Worm (Caenorhabditis elegans) whole organism, L4 larva: ENCODE data around the gene egl-45.

Experiments used
- F10B5.3 ChIP-seq: sonication (generic microtip); optimal IDR thresholded peaks from 2 replicates; lab custom pipeline; 2016; ENCODE audit warnings: mild to moderate bottlenecking, missing genetic modification characterization, missing compliant biosample characterization
- F37D6.2 ChIP-seq: sonication (generic microtip); optimal IDR thresholded peaks from 2 replicates; lab custom pipeline; 2016; ENCODE audit warnings: mild to moderate bottlenecking, missing genetic modification characterization, missing compliant biosample characterization
- F49E8.2 ChIP-seq: sonication (generic microtip); optimal IDR thresholded peaks from 2 replicates; lab custom pipeline; 2016; ENCODE audit warnings: missing compliant biosample characterization, mild to moderate bottlenecking, missing genetic modification characterization, borderline replicate concordance
- R02D3.7 ChIP-seq: fragments of 150-350 bp; sonication (generic microtip); optimal IDR thresholded peaks from 3 replicates; lab custom pipeline; 2014; ENCODE audit warnings: missing biosample characterization, missing genetic modification characterization
- Y105C5A.15 ChIP-seq: fragments of 200-800 bp; sonication (Bioruptor generic); IDR thresholded peaks from 2 replicates; pipeline ENCODE4 v1.3.6; 2022; ENCODE audit warnings: missing genetic modification characterization, missing compliant biosample characterization
- Y75B8A.6 ChIP-seq: fragments of 200-800 bp; sonication (Bioruptor generic); IDR thresholded peaks from 2 replicates; pipeline ENCODE4 v1.3.6; 2022; ENCODE audit warnings: missing genetic modification reagents, missing genetic modification characterization, missing compliant biosample characterization
- aha-1 ChIP-seq: fragments of 150-350 bp; peaks from one replicate; lab custom pipeline; 2014; ENCODE audit warnings: missing biosample characterization, missing genetic modification characterization
- aly-2 ChIP-seq: sonication (generic microtip); optimal IDR thresholded peaks from 2 replicates; lab custom pipeline; 2018; ENCODE audit warnings: missing biosample characterization, missing genetic modification characterization
- ceh-20 ChIP-seq: fragments of 200-800 bp; sonication (Bioruptor generic); IDR thresholded peaks from 2 replicates; pipeline ENCODE4 v1.3.6; 2022; ENCODE audit warnings: missing genetic modification reagents, missing genetic modification characterization, missing compliant biosample characterization
- ceh-28 ChIP-seq: fragments of 150-350 bp; optimal IDR thresholded peaks from 2 replicates; lab custom pipeline; 2014; ENCODE audit warnings: missing biosample characterization, missing genetic modification reagents, missing genetic modification characterization
- ceh-32 ChIP-seq: sonication (generic microtip); optimal IDR thresholded peaks from 2 replicates; lab custom pipeline; 2016; ENCODE audit warnings: mild to moderate bottlenecking, missing genetic modification characterization, missing compliant biosample characterization; ENCODE audit not compliant: poor library complexity
- ceh-44 ChIP-seq: fragments of 200-800 bp; sonication (Bioruptor generic); IDR thresholded peaks from 2 replicates; pipeline ENCODE4 v1.3.6; 2022; ENCODE audit warnings: missing genetic modification reagents, missing genetic modification characterization, missing compliant biosample characterization
- ceh-62 ChIP-seq: sonication (generic microtip); optimal IDR thresholded peaks from 2 replicates; lab custom pipeline; 2017; ENCODE audit warnings: missing biosample characterization, missing genetic modification characterization
- daf-12 ChIP-seq: fragments of 150-350 bp; optimal IDR thresholded peaks from 2 replicates; lab custom pipeline; 2014; ENCODE audit warnings: missing biosample characterization, missing genetic modification reagents, missing genetic modification characterization
- daf-16 ChIP-seq, 3 experiments: sonication (generic microtip); optimal IDR thresholded peaks; 2 replicates each; lab custom pipeline; 2016 to 2017; ENCODE audit warnings: missing genetic modification characterization in 3 of 3, missing genetic modification reagents in 3 of 3, mild to moderate bottlenecking in 2 of 3, missing compliant biosample characterization in 2 of 3, missing biosample characterization in 1 of 3, moderate library complexity in 1 of 3
- daf-19 ChIP-seq: fragments of 200-800 bp; sonication (Bioruptor generic); conservative IDR thresholded peaks from 2 replicates; pipeline ENCODE4 v1.3.6; 2022; ENCODE audit warnings: missing genetic modification characterization, missing compliant biosample characterization
- dpl-1 ChIP-seq: fragments of 150-350 bp; optimal IDR thresholded peaks from 2 replicates; lab custom pipeline; 2014; ENCODE audit warnings: missing biosample characterization, missing genetic modification reagents, missing genetic modification characterization
- egl-43 ChIP-seq: fragments of 200-800 bp; sonication (Bioruptor generic); IDR thresholded peaks from 2 replicates; pipeline ENCODE4 v1.3.6; 2022; ENCODE audit warnings: missing genetic modification reagents, missing genetic modification characterization, missing compliant biosample characterization
- fos-1 ChIP-seq: fragments of 150-350 bp; optimal IDR thresholded peaks from 2 replicates; lab custom pipeline; 2014; ENCODE audit warnings: missing biosample characterization, missing genetic modification characterization
- hmg-1.1 ChIP-seq: fragments of 200-800 bp; sonication (Bioruptor generic); IDR thresholded peaks from 2 replicates; pipeline ENCODE4 v1.3.6; 2022; ENCODE audit warnings: missing genetic modification reagents, missing genetic modification characterization, missing compliant biosample characterization
- lim-7 ChIP-seq: fragments of 200-800 bp; sonication (Bioruptor generic); IDR thresholded peaks from 2 replicates; pipeline ENCODE4 v1.3.6; 2022; ENCODE audit warnings: missing genetic modification characterization, missing compliant biosample characterization
- lin-38 ChIP-seq: fragments of 200-800 bp; sonication (Bioruptor generic); IDR thresholded peaks from 2 replicates; pipeline ENCODE4 v1.3.6; 2022; ENCODE audit warnings: missing genetic modification reagents, missing genetic modification characterization, missing compliant biosample characterization
- mdl-1 ChIP-seq, 2 experiments: fragments of 150-350 bp in 1 of 2; sonication (generic microtip) in 1 of 2; optimal IDR thresholded peaks; 2 replicates each; lab custom pipeline; 2014 to 2017; ENCODE audit warnings: missing biosample characterization in 2 of 2, missing genetic modification characterization in 2 of 2
- mep-1 ChIP-seq: fragments of 150-350 bp; sonication (generic microtip); optimal IDR thresholded peaks from 3 replicates; lab custom pipeline; 2014; ENCODE audit warnings: missing biosample characterization, missing genetic modification characterization
- mes-2 ChIP-seq: sonication (generic microtip); optimal IDR thresholded peaks from 2 replicates; lab custom pipeline; 2016; ENCODE audit warnings: missing genotype, mild to moderate bottlenecking, missing genetic modification characterization, missing compliant biosample characterization; ENCODE audit not compliant: poor library complexity, severe bottlenecking
- mxl-2 ChIP-seq: fragments of 200-800 bp; sonication (Bioruptor generic); conservative IDR thresholded peaks from 2 replicates; pipeline ENCODE4 v1.3.6; 2022; ENCODE audit warnings: missing genetic modification reagents, missing genetic modification characterization, missing compliant biosample characterization
- nhr-237 ChIP-seq: sonication (generic microtip); optimal IDR thresholded peaks from 2 replicates; lab custom pipeline; 2017; ENCODE audit warnings: missing biosample characterization, missing genetic modification characterization
- nhr-28 ChIP-seq: fragments of 150-350 bp; optimal IDR thresholded peaks from 2 replicates; lab custom pipeline; 2014; ENCODE audit warnings: missing biosample characterization, missing genetic modification characterization
- nhr-42 ChIP-seq: fragments of 200-800 bp; sonication (Bioruptor generic); IDR thresholded peaks from 2 replicates; pipeline ENCODE4 v1.3.6; 2022; ENCODE audit warnings: missing genetic modification characterization, missing compliant biosample characterization
- nhr-48 ChIP-seq: sonication (generic microtip); optimal IDR thresholded peaks from 2 replicates; lab custom pipeline; 2016; ENCODE audit warnings: mild to moderate bottlenecking, missing genetic modification characterization, missing compliant biosample characterization
- nhr-77 ChIP-seq: fragments of 150-350 bp; optimal IDR thresholded peaks from 2 replicates; lab custom pipeline; 2014; ENCODE audit warnings: missing biosample characterization, missing genetic modification characterization
- tag-97 ChIP-seq: fragments of 200-800 bp; sonication (Bioruptor generic); IDR thresholded peaks from 2 replicates; pipeline ENCODE4 v1.3.6; 2022; ENCODE audit warnings: missing genetic modification characterization, missing compliant biosample characterization
- unc-130 ChIP-seq: sonication (generic microtip); optimal IDR thresholded peaks from 2 replicates; lab custom pipeline; 2016; ENCODE audit warnings: missing genetic modification reagents, missing genetic modification characterization, missing compliant biosample characterization
- unc-39 ChIP-seq: sonication (generic microtip); optimal IDR thresholded peaks from 2 replicates; lab custom pipeline; 2017; ENCODE audit warnings: missing biosample characterization, missing genetic modification characterization
- unc-62 ChIP-seq, 3 experiments: fragments of 150-350 bp in 1 of 3; sonication (generic microtip); optimal IDR thresholded peaks in 2 of 3; peaks in 1 of 3; 1 replicate in 1 of 3; 2 replicates in 2 of 3; lab custom pipeline; 2014 to 2017; ENCODE audit warnings: missing biosample characterization in 3 of 3, missing genetic modification characterization in 3 of 3, missing genetic modification reagents in 3 of 3, missing genotype in 1 of 3
- vab-7 ChIP-seq: fragments of 200-800 bp; sonication (Bioruptor generic); IDR thresholded peaks from 2 replicates; pipeline ENCODE4 v1.3.6; 2022; ENCODE audit warnings: missing genetic modification reagents, missing genetic modification characterization, missing compliant biosample characterization
- zfp-2 ChIP-seq: sonication (generic microtip); optimal IDR thresholded peaks from 2 replicates; lab custom pipeline; 2016; ENCODE audit warnings: mild to moderate bottlenecking, missing genetic modification characterization, missing compliant biosample characterization
- zfp-3 ChIP-seq: fragments of 200-800 bp; sonication (Bioruptor generic); conservative IDR thresholded peaks from 2 replicates; pipeline ENCODE4 v1.3.6; 2022; ENCODE audit warnings: missing genetic modification reagents, missing genetic modification characterization, missing compliant biosample characterization
- zip-11 ChIP-seq: fragments of 200-800 bp; sonication (Bioruptor generic); IDR thresholded peaks from 2 replicates; pipeline ENCODE4 v1.3.6; 2022; ENCODE audit warnings: missing genetic modification characterization, missing compliant biosample characterization
- ztf-11 ChIP-seq: fragments of 150-350 bp; optimal IDR thresholded peaks from 2 replicates; lab custom pipeline; 2014; ENCODE audit warnings: missing biosample characterization, missing genetic modification characterization

Gene egl-45

ce11 chrIII:7834848-7835247, 6.4 kb upstream of the egl-45 start:
- TF ChIP-seq nhr-48 (tag; lab: Kevin White, UChicago), result no peak
- TF ChIP-seq Y75B8A.6 (GFP tag; lab: Robert Waterston, UW), result no peak
- no peak for TF ChIP-seq unc-130 (GFP tag; lab: Kevin White, UChicago)
- no peak for TF ChIP-seq dpl-1 (GFP tag; lab: Kevin White, UChicago)
- no peak for TF ChIP-seq vab-7 (GFP tag; lab: Robert Waterston, UW)
- no peak for TF ChIP-seq unc-62 (GFP tag; optimal IDR thresholded peaks at IDR 0.05 in 1 of 2; lab: Kevin White, UChicago)
- TF ChIP-seq unc-62 (tag; optimal IDR thresholded peaks at IDR 0.05; lab: Kevin White, UChicago), result no peak
- TF ChIP-seq zip-11 (GFP tag; lab: Robert Waterston, UW), result no peak
- TF ChIP-seq lim-7, result no peak
- TF ChIP-seq F37D6.2 (tag; lab: Kevin White, UChicago), result no peak
- TF ChIP-seq ztf-11 (tag; lab: Kevin White, UChicago), result no peak
- TF ChIP-seq ceh-20 (GFP tag; lab: Robert Waterston, UW), result no peak
- no peak for TF ChIP-seq hmg-1.1
- TF ChIP-seq aly-2 (tag; lab: Kevin White, UChicago), result no peak
- TF ChIP-seq tag-97 (GFP tag; lab: Robert Waterston, UW), result no peak
- no peak for TF ChIP-seq mdl-1 (tag; optimal IDR thresholded peaks at IDR 0.05; lab: Kevin White, UChicago)

- TF ChIP-seq nhr-28 (tag; lab: Kevin White, UChicago) (no peak), unc-39 (no peak), hmg-1.1 (no peak), zfp-2 (no peak), aha-1 (no peak), unc-62 (GFP tag; optimal IDR thresholded peaks at IDR 0.05 in 1 of 2; lab: Kevin White, UChicago) (no peak), unc-62 (tag; optimal IDR thresholded peaks at IDR 0.05; lab: Kevin White, UChicago) (no peak), lin-38 (GFP tag; lab: Robert Waterston, UW) (no peak), R02D3.7 (no peak), ceh-28 (tag; lab: Kevin White, UChicago) (no peak), nhr-77 (no peak), daf-12 (tag; lab: Kevin White, UChicago) (no peak), daf-16 (GFP tag; optimal IDR thresholded peaks at IDR 0.05; lab: Kevin White, UChicago) (no peak), daf-16 (tag; optimal IDR thresholded peaks at IDR 0.05; lab: Kevin White, UChicago) (no peak), ceh-62 (no peak)
Measured at ce11 chrIII:7832473-7832872, 4.0 kb upstream of the egl-45 start.

- 0 out of 2 replicates have a peak, but pooled peaks have one; percentile 4 for TF ChIP-seq Y105C5A.15
- TF ChIP-seq ceh-32 (tag; lab: Kevin White, UChicago), result no peak
- no peak for TF ChIP-seq F10B5.3 (tag; lab: Kevin White, UChicago)
- TF ChIP-seq ceh-44 (GFP tag; lab: Robert Waterston, UW), result no peak
- no peak for TF ChIP-seq mxl-2 (GFP tag; lab: Robert Waterston, UW)
- peak; percentile 48; the same call in 1 of the 2 replicates for TF ChIP-seq daf-19 (GFP tag; lab: Robert Waterston, UW)
- 0 out of 2 replicates have a peak, but pooled peaks have one; percentile 11 for TF ChIP-seq egl-43 (GFP tag; lab: Robert Waterston, UW)
- TF ChIP-seq F49E8.2 (tag; lab: Kevin White, UChicago), result no peak
- no peak for TF ChIP-seq zfp-3 (GFP tag; lab: Robert Waterston, UW)
- peak; percentile 15 for TF ChIP-seq aha-1
Measured at ce11 chrIII:7824041-7824440, 4.4 kb downstream of the egl-45 start.

ce11 chrIII:7823285-7823684, 5.1 kb downstream of the egl-45 start:
- TF ChIP-seq zfp-3 (GFP tag; lab: Robert Waterston, UW) (no peak), nhr-42 (no peak), egl-43 (GFP tag; lab: Robert Waterston, UW) (no peak), aly-2 (tag; lab: Kevin White, UChicago) (no peak), nhr-237 (tag; lab: Kevin White, UChicago) (no peak), ceh-62 (no peak), mep-1 (tag; lab: Kevin White, UChicago) (no peak), fos-1 (tag; lab: Kevin White, UChicago) (no peak), mes-2 (tag; lab: Kevin White, UChicago) (no peak)
- TF ChIP-seq, all 104 proteins: peak for 0
